Fruit fly (Drosophila melanogaster) whole organism, adult: ENCODE results near the gene CG14352.

Source experiments
- CG5204 ChIP-seq: fragments of 200-800 bp; sonication (Bioruptor generic); optimal IDR thresholded peaks from 2 replicates; lab custom pipeline; 2016; ENCODE audit warnings: missing biosample characterization, missing genetic modification characterization
- Clk ChIP-seq: fragments of 200-800 bp; sonication (Bioruptor generic); optimal IDR thresholded peaks from 2 replicates; lab custom pipeline; 2017; ENCODE audit warnings: missing biosample characterization, missing genetic modification characterization
- pad ChIP-seq: fragments of 200-800 bp; sonication (Bioruptor generic); optimal IDR thresholded peaks from 3 replicates; lab custom pipeline; 2017; ENCODE audit warnings: missing biosample characterization, missing genetic modification characterization, mild to moderate bottlenecking, moderate library complexity, missing genetic modification reagents
- tj ChIP-seq: fragments of 200-800 bp; sonication (Bioruptor generic); optimal IDR thresholded peaks from 3 replicates; lab custom pipeline; 2017; ENCODE audit warnings: missing biosample characterization, mild to moderate bottlenecking, missing genetic modification characterization, moderate library complexity

DNA sequence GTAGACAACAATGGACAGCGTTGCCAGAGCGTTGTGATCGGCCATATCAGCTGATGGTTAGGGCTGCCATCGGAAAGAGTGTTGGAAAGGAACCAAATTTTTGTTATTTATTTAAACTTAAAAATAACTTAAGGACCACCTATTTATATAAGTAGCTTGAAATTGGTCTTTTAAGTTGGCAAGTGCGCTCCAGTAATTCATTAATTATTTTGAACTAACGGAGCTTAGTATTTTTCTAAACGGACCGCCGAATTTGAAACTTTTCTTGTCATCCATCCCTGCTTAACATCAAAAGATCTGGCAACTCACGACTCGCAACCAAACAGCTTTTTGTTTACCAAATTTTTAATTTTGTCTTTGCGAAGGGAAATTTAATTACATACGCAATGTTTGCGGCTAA is at the start of gene CG14352, which contains the start of gene Rab3GAP1:
- TF ChIP-seq tj (peak; percentile 46), CG5204 (GFP tag; lab: Kevin White, UChicago) (peak; percentile 85), pad (GFP tag; lab: Kevin White, UChicago) (peak; percentile 68), Clk (GFP tag; lab: Kevin White, UChicago) (peak; percentile 69)
